Worm (Caenorhabditis elegans): ENCODE data around the gene srt-5.

DNA sequence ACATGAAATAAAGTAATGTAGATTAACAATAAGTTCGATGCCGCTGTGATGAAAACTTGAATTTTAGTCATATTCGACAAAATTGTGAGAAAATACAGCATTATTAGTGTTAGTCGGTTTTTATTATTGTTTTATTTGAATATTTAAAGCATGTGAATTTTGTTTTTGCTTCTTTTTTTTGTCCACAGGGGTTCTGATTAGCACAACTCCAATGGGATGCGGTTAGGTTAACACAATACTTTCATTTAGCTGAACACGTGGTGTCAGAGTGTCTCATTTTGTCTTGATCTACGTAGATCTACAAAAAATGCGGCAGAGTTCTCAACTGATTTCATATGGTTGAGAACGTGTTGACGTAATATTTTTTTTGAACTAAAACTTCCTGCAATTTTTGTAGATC, 11.6 kb downstream of the srt-5 start, which contains the start of gene str-40:
- TF ChIP-seq nhr-12 (tag; optimal IDR thresholded peaks at IDR 0.05): no peak
- no peak for TF ChIP-seq eor-1 (tag; optimal IDR thresholded peaks at IDR 0.05)
